Worm (Caenorhabditis elegans): ENCODE measurements around the gene D1086.9.

D1086.9 gene

DNA sequence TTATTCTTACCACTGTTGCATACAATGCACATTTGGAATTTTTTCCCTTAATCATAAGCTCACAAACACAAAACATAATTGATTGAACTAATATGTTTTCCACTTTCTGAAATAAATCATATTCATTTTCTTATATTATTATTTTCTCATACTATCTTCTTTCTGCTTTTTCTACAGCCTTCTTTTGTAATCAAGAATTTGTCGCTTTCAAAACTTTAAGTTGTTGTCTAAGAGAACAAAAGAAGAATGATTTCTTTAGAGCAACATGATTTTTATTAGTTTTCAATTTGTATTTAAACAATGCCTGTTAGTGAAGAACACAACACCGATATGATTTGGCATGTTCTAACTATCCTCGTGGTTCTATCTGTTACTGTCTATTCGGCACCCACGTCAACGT is 20.1 kb upstream of the D1086.9 start, which contains the start of gene D1086.7:
Gene D1086.7, plus strand, starts transcription at position 301 of the 400 bp plus-strand sequence.
- no peak for TF ChIP-seq gmeb-2 (tag; optimal IDR thresholded peaks at IDR 0.05)
- no peak for TF ChIP-seq fkh-6 (tag; optimal IDR thresholded peaks at IDR 0.05)
- TF ChIP-seq hlh-15 (tag; optimal IDR thresholded peaks at IDR 0.05), result no peak
- no peak for TF ChIP-seq ceh-22 (tag; optimal IDR thresholded peaks at IDR 0.05)
- no peak for TF ChIP-seq syd-9 (tag; optimal IDR thresholded peaks at IDR 0.05)
- TF ChIP-seq T23F11.4 (GFP tag; optimal IDR thresholded peaks at IDR 0.05), result no peak
- TF ChIP-seq C38D4.7 (GFP tag; optimal IDR thresholded peaks at IDR 0.05), result no peak
- no peak for TF ChIP-seq elt-2 (tag; optimal IDR thresholded peaks at IDR 0.05)
- TF ChIP-seq pqm-1 (tag; optimal IDR thresholded peaks at IDR 0.05), result no peak
- no peak for TF ChIP-seq che-1 (tag; optimal IDR thresholded peaks at IDR 0.05)
- TF ChIP-seq ceh-19 (GFP tag; optimal IDR thresholded peaks at IDR 0.05), result no peak
- no peak for TF ChIP-seq sdc-2 (tag; optimal IDR thresholded peaks at IDR 0.05)
- no peak for TF ChIP-seq npax-4 (tag; optimal IDR thresholded peaks at IDR 0.05)
- no peak for TF ChIP-seq fkh-10 (GFP tag; optimal IDR thresholded peaks at IDR 0.05)
- TF ChIP-seq ceh-30 (tag; optimal IDR thresholded peaks at IDR 0.05), result no peak

DNA sequence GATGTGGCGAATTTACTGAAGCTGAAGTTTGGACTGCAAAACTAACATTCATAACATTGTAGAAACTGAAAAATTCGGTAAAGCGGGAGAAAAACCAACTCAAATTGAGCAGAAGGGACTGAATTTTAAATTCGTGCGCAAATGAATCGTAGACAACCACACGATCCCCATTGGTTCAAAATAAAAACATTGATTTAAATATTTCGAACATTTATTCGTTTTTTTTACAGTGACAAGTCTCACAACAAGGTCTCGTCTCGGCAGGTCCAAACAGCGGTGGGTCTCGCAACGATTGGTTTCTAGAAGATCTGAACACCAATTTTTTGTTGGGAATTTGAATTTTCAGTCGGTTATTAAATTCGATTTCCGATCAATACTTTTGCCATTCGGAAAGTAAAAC is 18.5 kb upstream of the D1086.9 start, which contains the start of gene D1086.18:
Gene D1086.18, plus strand, starts transcription at position 301 of the 400 bp plus-strand sequence.
- TF ChIP-seq pha-4 (tag; optimal IDR thresholded peaks at IDR 0.05), result no peak
- TF ChIP-seq nhr-232 (tag; optimal IDR thresholded peaks at IDR 0.05), result no peak
- no peak for TF ChIP-seq ceh-18 (tag; optimal IDR thresholded peaks at IDR 0.05)
- no peak for TF ChIP-seq pat-9 (tag; optimal IDR thresholded peaks at IDR 0.05)
- no peak for TF ChIP-seq unc-86 (tag; optimal IDR thresholded peaks at IDR 0.05)
- no peak for TF ChIP-seq elt-2 (tag; optimal IDR thresholded peaks at IDR 0.05)
- TF ChIP-seq unc-55 (GFP tag; optimal IDR thresholded peaks at IDR 0.05), result no peak
- no peak for TF ChIP-seq madf-2 (tag; optimal IDR thresholded peaks at IDR 0.05)

DNA sequence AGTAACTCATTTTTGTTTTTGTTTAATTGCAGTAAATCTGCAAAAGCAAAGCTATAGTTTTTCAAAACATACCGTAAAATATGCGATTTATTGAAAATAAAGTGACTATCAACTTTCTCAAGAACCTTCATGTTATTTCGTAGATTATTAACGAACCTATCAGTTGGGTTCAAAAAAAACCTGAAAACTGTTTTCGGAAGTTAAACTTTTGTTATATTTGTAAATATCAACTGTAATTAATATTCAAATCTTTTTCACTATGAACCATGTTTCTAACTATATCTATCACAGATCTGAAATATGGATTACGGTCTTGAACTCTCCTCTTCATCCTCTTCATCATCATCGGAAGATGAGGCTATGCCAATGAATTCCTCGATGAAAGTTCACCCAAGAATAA is 16.0 kb upstream of the D1086.9 start, which contains the start of gene D1086.19:
Gene D1086.19, plus strand, starts transcription at position 301 of the 400 bp plus-strand sequence.
- TF ChIP-seq ama-1 (optimal IDR thresholded peaks at IDR 0.05) (no peak), nhr-11 (tag; optimal IDR thresholded peaks at IDR 0.05) (no peak), pag-3 (tag; optimal IDR thresholded peaks at IDR 0.05; ENCODE audit: borderline replicate concordance) (no peak), hlh-6 (tag; optimal IDR thresholded peaks at IDR 0.05) (no peak), ceh-30 (tag; optimal IDR thresholded peaks at IDR 0.05) (no peak), C08G9.2 (tag; optimal IDR thresholded peaks at IDR 0.05) (no peak), hlh-13 (GFP tag; optimal IDR thresholded peaks at IDR 0.05) (no peak), fkh-10 (GFP tag; optimal IDR thresholded peaks at IDR 0.05) (no peak), ref-2 (tag; optimal IDR thresholded peaks at IDR 0.05) (no peak), rnt-1 (tag; optimal IDR thresholded peaks at IDR 0.05) (no peak), hlh-8 (tag; optimal IDR thresholded peaks at IDR 0.05) (no peak), che-1 (tag; optimal IDR thresholded peaks at IDR 0.05) (no peak), elt-2 (tag; optimal IDR thresholded peaks at IDR 0.05) (no peak), pha-4 (tag; optimal IDR thresholded peaks at IDR 0.05) (no peak), zip-5 (tag; optimal IDR thresholded peaks at IDR 0.05) (no peak), ttx-3 (tag; optimal IDR thresholded peaks at IDR 0.05) (no peak)

DNA sequence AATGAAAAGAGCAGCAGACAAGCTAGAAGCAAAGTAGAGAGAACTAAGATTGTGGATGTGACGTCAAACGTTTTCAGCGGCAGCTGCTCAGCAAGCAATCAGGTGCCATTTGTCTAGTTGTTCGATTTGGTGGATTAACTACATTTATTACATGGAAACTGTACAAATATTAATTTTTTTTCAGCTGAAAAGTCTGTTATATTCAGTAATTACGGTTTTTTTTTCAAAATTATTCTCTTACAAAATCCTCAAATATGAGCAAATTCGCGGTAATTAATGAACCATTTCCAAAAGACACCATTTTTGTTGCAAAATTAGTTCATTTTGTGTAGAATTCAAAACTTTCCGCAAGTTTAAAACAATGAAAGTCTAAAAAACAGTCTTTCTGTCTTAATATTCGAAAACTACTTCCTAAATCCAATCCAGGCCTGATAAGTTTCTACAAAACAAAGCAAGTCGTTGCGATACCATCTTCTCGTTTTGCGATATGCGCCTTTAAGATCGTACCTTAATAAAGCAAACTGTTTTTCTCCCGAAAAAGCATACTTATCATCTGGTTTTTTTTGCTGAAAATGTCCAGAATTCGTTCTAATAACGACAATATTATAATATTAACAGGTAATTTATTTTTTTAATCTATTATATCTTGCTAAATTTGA is 13.6 kb upstream of the D1086.9 start, which contains the start of the genes D1086.5 and him-5:
Gene D1086.5, minus strand, starts transcription at position 51 of the 659 bp plus-strand sequence.
Gene him-5, plus strand, starts transcription at position 118 of the 659 bp plus-strand sequence.
- TF ChIP-seq elt-2 (tag; optimal IDR thresholded peaks at IDR 0.05) (no peak), ceh-18 (tag; optimal IDR thresholded peaks at IDR 0.05) (no peak), pag-3 (tag; optimal IDR thresholded peaks at IDR 0.05; ENCODE audit: borderline replicate concordance) (no peak), T23F11.4 (GFP tag; optimal IDR thresholded peaks at IDR 0.05) (no peak), lin-11 (tag; optimal IDR thresholded peaks at IDR 0.05) (no peak), C38D4.7 (GFP tag; optimal IDR thresholded peaks at IDR 0.05) (no peak), eyg-1 (tag; optimal IDR thresholded peaks at IDR 0.05) (no peak)

All from whole organism, late embryonic.